Fruit fly (Drosophila melanogaster): Measurements from ENCODE around the gene CG5381.

Gene CG5381

DNA sequence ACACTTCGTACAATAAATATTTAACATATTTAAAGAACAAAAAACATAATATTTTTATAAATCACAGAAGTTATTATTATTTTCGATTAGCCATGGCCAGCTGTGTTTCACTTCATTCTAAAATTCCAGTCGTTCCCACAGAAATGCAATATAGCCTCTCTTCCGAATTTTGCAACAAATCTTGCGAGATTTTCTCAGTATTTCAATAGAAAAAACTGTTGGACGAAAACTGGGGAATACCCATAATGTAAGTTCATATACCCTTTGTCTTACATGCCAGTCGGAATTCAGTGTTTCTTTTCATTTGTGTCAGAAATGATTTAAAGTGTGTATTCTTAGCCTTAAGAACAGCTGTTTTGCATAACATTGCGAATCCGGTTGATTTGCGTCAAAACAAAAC, 33.6 kb upstream of the CG5381 start, which contains the start of the genes CtsL4 and ClpP (continued):
- peak; percentile 32 for TF ChIP-seq Ets96B (tag; optimal IDR thresholded peaks at IDR 0.05)
- no peak for TF ChIP-seq CG15336 (GFP tag; IDR thresholded peaks at IDR 0.05)
- TF ChIP-seq CG10631 (GFP tag; optimal IDR thresholded peaks at IDR 0.05), result no peak
- TF ChIP-seq pdm3 (GFP tag; optimal IDR thresholded peaks at IDR 0.05), result no peak
- TF ChIP-seq net (GFP tag; optimal IDR thresholded peaks at IDR 0.05), result no peak
- no peak for TF ChIP-seq CG6808 (GFP tag; optimal IDR thresholded peaks at IDR 0.05)
- no peak for TF ChIP-seq CG8119 (GFP tag; IDR thresholded peaks at IDR 0.05)
- no peak for TF ChIP-seq CG6163 (GFP tag; IDR thresholded peaks at IDR 0.05)
- TF ChIP-seq topi (GFP tag; optimal IDR thresholded peaks at IDR 0.05), result no peak

DNA sequence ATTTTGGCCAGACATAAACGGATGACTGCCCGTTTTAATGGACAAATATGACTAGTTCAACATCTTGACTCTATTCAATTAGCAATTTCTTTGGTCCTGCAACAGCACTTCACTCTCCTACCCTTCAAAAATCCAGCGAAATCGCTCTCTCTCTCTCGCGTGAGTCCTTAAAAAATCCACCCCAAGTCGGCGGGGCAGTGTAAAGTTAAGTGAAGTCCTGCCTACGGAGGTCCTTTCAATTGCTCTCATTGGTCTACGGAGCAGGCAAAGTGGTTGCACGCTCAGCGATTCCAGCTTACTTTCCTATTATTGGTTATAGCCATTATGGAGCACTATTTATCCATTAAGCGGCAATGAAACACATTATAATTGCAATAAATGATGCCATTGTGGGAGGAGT, 31.0 kb upstream of the CG5381 start, which contains the start of gene CG34367:
CG34367 (minus strand) TSS at position 35 of the 400 bp plus-strand sequence.
- TF ChIP-seq Hr38 (GFP tag; optimal IDR thresholded peaks at IDR 0.05) (no peak), CG4318 (GFP tag; optimal IDR thresholded peaks at IDR 0.05) (no peak), CG8319 (GFP tag; optimal IDR thresholded peaks at IDR 0.05) (no peak), CG34406 (GFP tag; optimal IDR thresholded peaks at IDR 0.05) (no peak), CG8632 (GFP tag; optimal IDR thresholded peaks at IDR 0.05) (no peak), Smox (GFP tag; optimal IDR thresholded peaks at IDR 0.05) (no peak), CG1621 (tag; optimal IDR thresholded peaks at IDR 0.05) (no peak), CG3032 (tag; optimal IDR thresholded peaks at IDR 0.05) (no peak), Sox15 (GFP tag; optimal IDR thresholded peaks at IDR 0.05) (no peak), cyc (GFP tag; optimal IDR thresholded peaks at IDR 0.05) (no peak), lz (GFP tag; optimal IDR thresholded peaks at IDR 0.05) (no peak), eg (GFP tag; IDR thresholded peaks at IDR 0.05) (no peak), CG6276 (GFP tag; optimal IDR thresholded peaks at IDR 0.05) (no peak), Lpt (GFP tag; optimal IDR thresholded peaks at IDR 0.05) (no peak), Ets96B (tag; optimal IDR thresholded peaks at IDR 0.05) (no peak), salr (GFP tag; optimal IDR thresholded peaks at IDR 0.05) (no peak)

dm6 chr2L:10351130-10351529, 28.2 kb upstream of the CG5381 start:
- TF ChIP-seq Blimp-1 (GFP tag; optimal IDR thresholded peaks at IDR 0.05) (no peak), fd85E (GFP tag; optimal IDR thresholded peaks at IDR 0.05) (no peak), CG10631 (GFP tag; optimal IDR thresholded peaks at IDR 0.05) (no peak), CG7368 (GFP tag; optimal IDR thresholded peaks at IDR 0.05) (no peak), CG8632 (GFP tag; optimal IDR thresholded peaks at IDR 0.05) (no peak), Sox102F (GFP tag; optimal IDR thresholded peaks at IDR 0.05) (no peak), CG6276 (GFP tag; optimal IDR thresholded peaks at IDR 0.05) (no peak), achi (GFP tag; optimal IDR thresholded peaks at IDR 0.05) (no peak), CG1621 (tag; optimal IDR thresholded peaks at IDR 0.05) (no peak), CG6808 (GFP tag; optimal IDR thresholded peaks at IDR 0.05) (no peak), Eip75B (GFP tag; optimal IDR thresholded peaks at IDR 0.05) (no peak)

- TF ChIP-seq dac (GFP tag; optimal IDR thresholded peaks at IDR 0.05), result no peak
- TF ChIP-seq OdsH (GFP tag; optimal IDR thresholded peaks at IDR 0.05), result no peak
- no peak for TF ChIP-seq esn (GFP tag; optimal IDR thresholded peaks at IDR 0.05)
- no peak for TF ChIP-seq Sox15 (GFP tag; optimal IDR thresholded peaks at IDR 0.05)
- TF ChIP-seq CG3032 (tag; optimal IDR thresholded peaks at IDR 0.05), result no peak
- no peak for TF ChIP-seq Met (GFP tag; optimal IDR thresholded peaks at IDR 0.05)
- TF ChIP-seq Eip93F (GFP tag; optimal IDR thresholded peaks at IDR 0.05), result no peak
- TF ChIP-seq CG32006 (GFP tag; optimal IDR thresholded peaks at IDR 0.05), result no peak
Observed at dm6 chr2L:10344029-10344606, 21.2 kb upstream of the CG5381 start, which contains the start of gene Frmd5. Gene Frmd5 (plus strand): TSS chr2L:10344442.

Data from whole organism, prepupa.